Fruit fly (Drosophila melanogaster) whole organism, wandering third instar larva: ENCODE data around the gene CG5235.

Experiments
- Abd-B ChIP-seq: fragments of >200 bp; optimal IDR thresholded peaks from 2 replicates; lab custom pipeline; 2017; ENCODE audit warnings: missing biosample characterization, missing genetic modification characterization
- CG32264 ChIP-seq: fragments of 200-800 bp; sonication (Bioruptor generic); optimal IDR thresholded peaks from 2 replicates; lab custom pipeline; 2016; ENCODE audit warnings: missing biosample characterization, missing genetic modification characterization
- CG9705 ChIP-seq: fragments of 200-800 bp; sonication (Bioruptor generic); optimal IDR thresholded peaks from 2 replicates; lab custom pipeline; 2018; ENCODE audit warnings: missing biosample characterization, mild to moderate bottlenecking, missing genetic modification characterization
- CrebA ChIP-seq: fragments of 200-800 bp; sonication (Bioruptor generic); optimal IDR thresholded peaks from 2 replicates; lab custom pipeline; 2016; ENCODE audit warnings: missing biosample characterization, mild to moderate bottlenecking, missing genetic modification characterization, borderline replicate concordance
- Dfd ChIP-seq: fragments of >200 bp; optimal IDR thresholded peaks from 2 replicates; lab custom pipeline; 2017; ENCODE audit warnings: missing biosample characterization, missing genetic modification characterization
- Dif ChIP-seq: fragments of 200-275, 200-300 bp; sonication (Bioruptor generic); optimal IDR thresholded peaks from 2 replicates; lab custom pipeline; 2018; ENCODE audit warnings: missing biosample characterization, missing genetic modification characterization; ENCODE audit not compliant: partially characterized antibody
- GATAd ChIP-seq: sonication (Bioruptor generic); optimal IDR thresholded peaks from 2 replicates; lab custom pipeline; 2016; ENCODE audit warnings: missing biosample characterization, missing genetic modification characterization
- HLH106 ChIP-seq: fragments of 200-800 bp; optimal IDR thresholded peaks from 3 replicates; lab custom pipeline; 2019; ENCODE audit warnings: missing biosample characterization, mild to moderate bottlenecking, missing genetic modification characterization, moderate library complexity
- Hnf4 ChIP-seq: fragments of 200-800 bp; sonication (Bioruptor generic); optimal IDR thresholded peaks from 2 replicates; lab custom pipeline; 2016; ENCODE audit warnings: missing biosample characterization, mild to moderate bottlenecking, missing genetic modification characterization
- Hr78 ChIP-seq: fragments of >200 bp; optimal IDR thresholded peaks from 2 replicates; lab custom pipeline; 2017; ENCODE audit warnings: missing biosample characterization, missing genetic modification characterization
- Hr83 ChIP-seq: fragments of 200-300 bp; sonication (Bioruptor generic); optimal IDR thresholded peaks from 2 replicates; lab custom pipeline; 2016; ENCODE audit warnings: missing biosample characterization, mild to moderate bottlenecking, missing genetic modification characterization, moderate library complexity; ENCODE audit not compliant: poor library complexity, severe bottlenecking
- Jra ChIP-seq: sonication (Bioruptor generic); optimal IDR thresholded peaks from 2 replicates; lab custom pipeline; 2016; ENCODE audit warnings: missing biosample characterization, missing genetic modification characterization
- Mio ChIP-seq: sonication (Bioruptor generic); optimal IDR thresholded peaks from 2 replicates; lab custom pipeline; 2016; ENCODE audit warnings: missing biosample characterization, missing genetic modification characterization
- Myc ChIP-seq: fragments of >200 bp; optimal IDR thresholded peaks from 2 replicates; lab custom pipeline; 2017
- N ChIP-seq: fragments of >200 bp; optimal IDR thresholded peaks from 2 replicates; lab custom pipeline; 2018; ENCODE audit warnings: missing biosample characterization, missing external identifiers, missing genetic modification characterization
- OdsH ChIP-seq: fragments of 200-800 bp; sonication (Bioruptor generic); optimal IDR thresholded peaks from 2 replicates; lab custom pipeline; 2016; ENCODE audit warnings: missing biosample characterization, mild to moderate bottlenecking, missing genetic modification characterization
- Rel ChIP-seq, 2 experiments: fragments of 200-800 bp; sonication (Bioruptor generic) in 1 of 2; optimal IDR thresholded peaks; 2 replicates in 1 of 2; 3 replicates in 1 of 2; lab custom pipeline; 2016 to 2019; ENCODE audit warnings: mild to moderate bottlenecking in 2 of 2, missing biosample characterization in 2 of 2, missing genetic modification characterization in 2 of 2, moderate library complexity in 1 of 2
- Sp1 ChIP-seq: fragments of 200-800 bp; sonication (Bioruptor generic); optimal IDR thresholded peaks from 3 replicates; lab custom pipeline; 2019; ENCODE audit warnings: missing biosample characterization, mild to moderate bottlenecking, missing genetic modification characterization, moderate library complexity
- Vsx2 ChIP-seq: fragments of 200-300, 225-300 bp; sonication (Bioruptor generic); optimal IDR thresholded peaks from 2 replicates; lab custom pipeline; 2018; ENCODE audit warnings: missing biosample characterization, missing genetic modification characterization; ENCODE audit not compliant: partially characterized antibody
- br ChIP-seq: fragments of 200-800 bp; sonication (Bioruptor generic); optimal IDR thresholded peaks from 2 replicates; lab custom pipeline; 2016; ENCODE audit warnings: missing biosample characterization, missing genetic modification characterization
- brk ChIP-seq: fragments of 200-800 bp; sonication (Bioruptor generic); optimal IDR thresholded peaks from 2 replicates; lab custom pipeline; 2016; ENCODE audit warnings: missing biosample characterization, mild to moderate bottlenecking, missing genetic modification characterization
- dl ChIP-seq, 2 experiments: fragments of 175-275, 200-275 bp in 1 of 2; fragments of 200-275 bp in 1 of 2; sonication (Bioruptor generic); optimal IDR thresholded peaks; lab custom pipeline; 2018; ENCODE audit warnings: mild to moderate bottlenecking in 2 of 2, missing biosample characterization in 2 of 2, missing genetic modification characterization in 2 of 2, moderate library complexity in 2 of 2; ENCODE audit not compliant: partially characterized antibody in 2 of 2, insufficient read depth in 1 of 2
- dmrt93B ChIP-seq: fragments of 200-800 bp; sonication (Bioruptor generic); optimal IDR thresholded peaks from 2 replicates; lab custom pipeline; 2018; ENCODE audit warnings: missing biosample characterization, mild to moderate bottlenecking, missing genetic modification characterization
- dsf ChIP-seq: sonication (Bioruptor generic); optimal IDR thresholded peaks from 2 replicates; lab custom pipeline; 2016; ENCODE audit warnings: missing biosample characterization, missing genetic modification characterization, borderline replicate concordance
- ey ChIP-seq: fragments of 200-800 bp; sonication (Bioruptor generic); optimal IDR thresholded peaks from 2 replicates; lab custom pipeline; 2016; ENCODE audit warnings: missing biosample characterization, missing genetic modification characterization
- foxo ChIP-seq, 2 experiments: fragments of 200-800 bp; sonication (Bioruptor generic); optimal IDR thresholded peaks; 2 replicates in 1 of 2; 3 replicates in 1 of 2; lab custom pipeline; 2016 to 2017; ENCODE audit warnings: missing biosample characterization in 2 of 2, missing genetic modification characterization in 2 of 2
- fru ChIP-seq: fragments of 200-800 bp; sonication (Bioruptor generic); optimal IDR thresholded peaks from 3 replicates; lab custom pipeline; 2016; ENCODE audit warnings: missing biosample characterization, mild to moderate bottlenecking, missing genetic modification characterization
- h ChIP-seq: fragments of 200-800 bp; sonication (Bioruptor generic); optimal IDR thresholded peaks from 3 replicates; lab custom pipeline; 2016; ENCODE audit warnings: missing biosample characterization, mild to moderate bottlenecking, missing genetic modification characterization
- jim ChIP-seq: fragments of 175-275, 200-325 bp; sonication (Bioruptor generic); optimal IDR thresholded peaks from 2 replicates; lab custom pipeline; 2016; ENCODE audit warnings: missing biosample characterization, mild to moderate bottlenecking, missing genetic modification characterization
- lola ChIP-seq: fragments of >200 bp; optimal IDR thresholded peaks from 2 replicates; lab custom pipeline; 2017; ENCODE audit warnings: missing biosample characterization, missing genetic modification characterization
- pan ChIP-seq: fragments of >200 bp; optimal IDR thresholded peaks from 2 replicates; lab custom pipeline; 2017
- psq ChIP-seq: fragments of 200-800 bp; sonication (Bioruptor generic); optimal IDR thresholded peaks from 3 replicates; lab custom pipeline; 2017; ENCODE audit warnings: missing biosample characterization, mild to moderate bottlenecking, missing genetic modification characterization, moderate library complexity
- rgr ChIP-seq: fragments of 200-800 bp; sonication (Bioruptor generic); optimal IDR thresholded peaks from 3 replicates; lab custom pipeline; 2016; ENCODE audit warnings: missing biosample characterization, mild to moderate bottlenecking, missing genetic modification characterization
- sage ChIP-seq: fragments of 200-800 bp; sonication (Bioruptor generic); optimal IDR thresholded peaks from 2 replicates; lab custom pipeline; 2016; ENCODE audit warnings: missing biosample characterization, mild to moderate bottlenecking, missing genetic modification characterization
- sv ChIP-seq: fragments of 200-800 bp; sonication (Bioruptor generic); optimal IDR thresholded peaks from 3 replicates; lab custom pipeline; 2016; ENCODE audit warnings: missing biosample characterization, missing genetic modification characterization
- tai ChIP-seq: sonication (Bioruptor generic); optimal IDR thresholded peaks from 2 replicates; lab custom pipeline; 2016; ENCODE audit warnings: missing biosample characterization, missing genetic modification characterization
- usp ChIP-seq: fragments of >200 bp; optimal IDR thresholded peaks from 2 replicates; lab custom pipeline; 2017; ENCODE audit warnings: missing biosample characterization, missing genetic modification characterization
- woc ChIP-seq: sonication (Bioruptor generic); optimal IDR thresholded peaks from 2 replicates; lab custom pipeline; 2016; ENCODE audit warnings: missing biosample characterization, mild to moderate bottlenecking, missing genetic modification characterization

The CG5235 gene

dm6 chr3L:16048722-16049459, 41.3 kb downstream of the CG5235 start:
- TF ChIP-seq HLH106 (tag; lab: Kevin White, UChicago) (no peak), dsf (GFP tag; lab: Kevin White, UChicago) (no peak), pan (lab: Kevin White, UChicago) (no peak), woc (GFP tag; lab: Kevin White, UChicago) (peak; percentile 1), rgr (GFP tag; lab: Kevin White, UChicago) (peak; percentile 15), dl (GFP tag; optimal IDR thresholded peaks at IDR 0.05; lab: Kevin White, UChicago; ENCODE audit: insufficient read depth in 1 of 2, partially characterized antibody in 2 of 2) (peak in 1 of 2 experiments; percentile 14), sage (GFP tag; lab: Kevin White, UChicago) (peak; percentile 3)
- TF ChIP-seq, all 38 proteins: peak for 4

- peak; percentile 75 for TF ChIP-seq h (GFP tag; lab: Kevin White, UChicago)
- no peak for TF ChIP-seq usp (GFP tag; lab: Kevin White, UChicago)
- TF ChIP-seq Hr83 (GFP tag; lab: Kevin White, UChicago), result no peak
- no peak for TF ChIP-seq Rel (GFP tag; optimal IDR thresholded peaks at IDR 0.05; lab: Kevin White, UChicago)
- TF ChIP-seq Rel (tag; optimal IDR thresholded peaks at IDR 0.05; lab: Kevin White, UChicago), result peak; percentile 22
- peak; percentile 67 for TF ChIP-seq ey (GFP tag; lab: Kevin White, UChicago)
- TF ChIP-seq Vsx2 (GFP tag; lab: Kevin White, UChicago), result no peak
- TF ChIP-seq HLH106 (tag; lab: Kevin White, UChicago), result peak; percentile 67
- no peak for TF ChIP-seq jim
- no peak for TF ChIP-seq sv (GFP tag; lab: Kevin White, UChicago)
- no peak for TF ChIP-seq Dif (GFP tag; lab: Kevin White, UChicago)
- TF ChIP-seq OdsH, result peak; percentile 42
- TF ChIP-seq fru (GFP tag; lab: Kevin White, UChicago), result peak; percentile 61
- TF ChIP-seq dmrt93B (GFP tag; lab: Kevin White, UChicago), result peak; percentile 13
- TF ChIP-seq sage (GFP tag; lab: Kevin White, UChicago), result no peak
- peak; percentile 74 for TF ChIP-seq br (GFP tag; lab: Kevin White, UChicago)
- TF ChIP-seq GATAd, result no peak
- no peak for TF ChIP-seq Dfd (GFP tag; lab: Kevin White, UChicago)
- TF ChIP-seq CG32264 (GFP tag; lab: Kevin White, UChicago), result peak; percentile 44
- no peak for TF ChIP-seq Hr78 (GFP tag; lab: Kevin White, UChicago)
- peak; percentile 41 for TF ChIP-seq CG9705 (GFP tag; lab: Kevin White, UChicago)
- no peak for TF ChIP-seq Abd-B (GFP tag; lab: Kevin White, UChicago)
- no peak for TF ChIP-seq N (GFP tag; lab: Kevin White, UChicago)
- TF ChIP-seq lola, result no peak
- no peak for TF ChIP-seq CrebA (GFP tag; lab: Kevin White, UChicago)
- TF ChIP-seq Hnf4 (GFP tag; lab: Kevin White, UChicago), result peak; percentile 54
- no peak for TF ChIP-seq tai (GFP tag; lab: Kevin White, UChicago)
- peak; percentile 62 for TF ChIP-seq rgr (GFP tag; lab: Kevin White, UChicago)
- TF ChIP-seq brk (GFP tag; lab: Kevin White, UChicago), result no peak
- no peak for TF ChIP-seq pan (lab: Kevin White, UChicago)
- no peak for TF ChIP-seq dl (GFP tag; optimal IDR thresholded peaks at IDR 0.05; lab: Kevin White, UChicago; ENCODE audit: insufficient read depth in 1 of 2, partially characterized antibody in 2 of 2)
- TF ChIP-seq Myc (lab: Kevin White, UChicago), result no peak
- TF ChIP-seq foxo (GFP tag; optimal IDR thresholded peaks at IDR 0.05; lab: Kevin White, UChicago), result peak in 1 of 2 experiments; percentile 75
- TF ChIP-seq dsf (GFP tag; lab: Kevin White, UChicago), result no peak
- peak; percentile 16 for TF ChIP-seq woc (GFP tag; lab: Kevin White, UChicago)
- TF ChIP-seq Mio, result no peak
- TF ChIP-seq Sp1 (GFP tag; lab: Kevin White, UChicago), result peak; percentile 60
- peak; percentile 60 for TF ChIP-seq psq (GFP tag; lab: Kevin White, UChicago)
- no peak for TF ChIP-seq Jra (GFP tag; lab: Kevin White, UChicago)
Measured at dm6 chr3L:16048086-16048485, 42.1 kb downstream of the CG5235 start.
